Worm (Caenorhabditis elegans): ENCODE data around the gene T28D9.1.

Gene T28D9.1

ce11 chrII:6469340-6469739 is 22.9 kb upstream of the T28D9.1 start:
- TF ChIP-seq nhr-11 (tag; optimal IDR thresholded peaks at IDR 0.05) (no peak), elt-2 (tag; optimal IDR thresholded peaks at IDR 0.05) (peak; percentile 43)

ce11 chrII:6470985-6471384 is 21.2 kb upstream of the T28D9.1 start, which contains the start of gene dgk-5:
Gene dgk-5, minus strand, starts transcription at chrII:6471085.
- TF ChIP-seq mep-1 (tag; optimal IDR thresholded peaks at IDR 0.05), result no peak
- no peak for TF ChIP-seq efl-1 (optimal IDR thresholded peaks at IDR 0.05)
- TF ChIP-seq efl-1 (GFP tag; optimal IDR thresholded peaks at IDR 0.05 in 1 of 2), result no peak
- no peak for TF ChIP-seq C16A3.4 (tag; optimal IDR thresholded peaks at IDR 0.05)
- TF ChIP-seq nhr-19 (GFP tag; conservative IDR thresholded peaks at IDR 0.05), result no peak
- TF ChIP-seq hlh-17 (GFP tag; optimal IDR thresholded peaks at IDR 0.05; ENCODE audit: borderline replicate concordance), result no peak
- TF ChIP-seq elt-3 (tag; optimal IDR thresholded peaks at IDR 0.05), result no peak
- no peak for TF ChIP-seq ceh-63 (GFP tag; optimal IDR thresholded peaks at IDR 0.05)
- TF ChIP-seq dsc-1 (tag; optimal IDR thresholded peaks at IDR 0.05), result no peak
- TF ChIP-seq aly-2 (tag; optimal IDR thresholded peaks at IDR 0.05), result no peak
- no peak for TF ChIP-seq lsy-2 (tag; optimal IDR thresholded peaks at IDR 0.05)
- TF ChIP-seq zip-4 (GFP tag; optimal IDR thresholded peaks at IDR 0.05), result no peak

- TF ChIP-seq mep-1 (tag; optimal IDR thresholded peaks at IDR 0.05), result no peak
- no peak for TF ChIP-seq hlh-17 (GFP tag; optimal IDR thresholded peaks at IDR 0.05; ENCODE audit: borderline replicate concordance)
- no peak for TF ChIP-seq pax-3 (tag; optimal IDR thresholded peaks at IDR 0.05)
- TF ChIP-seq swsn-7 (tag; optimal IDR thresholded peaks at IDR 0.05), result no peak
- no peak for TF ChIP-seq efl-1 (optimal IDR thresholded peaks at IDR 0.05)
- no peak for TF ChIP-seq efl-1 (GFP tag; optimal IDR thresholded peaks at IDR 0.05 in 1 of 2)
- TF ChIP-seq sox-4 (tag; optimal IDR thresholded peaks at IDR 0.05), result no peak
- no peak for TF ChIP-seq lsy-2 (tag; optimal IDR thresholded peaks at IDR 0.05)
- no peak for TF ChIP-seq nhr-19 (GFP tag; conservative IDR thresholded peaks at IDR 0.05)
- no peak for TF ChIP-seq fkh-8 (tag; optimal IDR thresholded peaks at IDR 0.05)
- TF ChIP-seq C16A3.4 (tag; optimal IDR thresholded peaks at IDR 0.05), result no peak
- no peak for TF ChIP-seq hpl-2 (GFP tag; optimal IDR thresholded peaks at IDR 0.05)
- no peak for TF ChIP-seq ceh-8 (GFP tag; optimal IDR thresholded peaks at IDR 0.05)
- no peak for TF ChIP-seq hlh-4 (tag; optimal IDR thresholded peaks at IDR 0.05)
- no peak for TF ChIP-seq nhr-71 (tag; optimal IDR thresholded peaks at IDR 0.05)
- TF ChIP-seq nhr-77 (tag; optimal IDR thresholded peaks at IDR 0.05), result no peak
- TF ChIP-seq F16B12.6 (tag; optimal IDR thresholded peaks at IDR 0.05), result no peak
Measured at ce11 chrII:6475180-6475737, 16.9 kb upstream of the T28D9.1 start, which contains the start of gene T28D9.16. Gene T28D9.16, plus strand, starts transcription at chrII:6475687.

- TF ChIP-seq nhr-76 (tag; optimal IDR thresholded peaks at IDR 0.05) (no peak), mdl-1 (tag; optimal IDR thresholded peaks at IDR 0.05) (no peak), aha-1 (tag; optimal IDR thresholded peaks at IDR 0.05) (no peak)
Measured at ce11 chrII:6476655-6477054, 15.5 kb upstream of the T28D9.1 start, which contains the start of gene T28D9.4. Gene T28D9.4, plus strand, starts transcription at chrII:6476955.

- peak; percentile 12 for TF ChIP-seq nhr-71 (tag; optimal IDR thresholded peaks at IDR 0.05)
- TF ChIP-seq dsc-1 (tag; optimal IDR thresholded peaks at IDR 0.05), result no peak
- no peak for TF ChIP-seq aha-1 (tag; optimal IDR thresholded peaks at IDR 0.05)
- TF ChIP-seq mab-9 (GFP tag; IDR thresholded peaks at IDR 0.05), result no peak
- TF ChIP-seq hpl-2 (GFP tag; optimal IDR thresholded peaks at IDR 0.05), result no peak
- TF ChIP-seq lin-14 (GFP tag; optimal IDR thresholded peaks at IDR 0.05), result peak; percentile 27
- no peak for TF ChIP-seq nhr-12 (tag; optimal IDR thresholded peaks at IDR 0.05)
- no peak for TF ChIP-seq nhr-84 (tag; optimal IDR thresholded peaks at IDR 0.05)
- TF ChIP-seq lsy-2 (tag; optimal IDR thresholded peaks at IDR 0.05), result peak in 1 of 2 experiments; percentile 12
- peak; percentile 56 for TF ChIP-seq rnt-1 (tag; optimal IDR thresholded peaks at IDR 0.05)
- TF ChIP-seq unc-130 (tag; optimal IDR thresholded peaks at IDR 0.05), result peak; percentile 17
Measured at ce11 chrII:6482102-6482501, 10.1 kb upstream of the T28D9.1 start, which contains the start of gene del-10. Gene del-10, minus strand, starts transcription at chrII:6482125.

Data from whole organism, L1 larva.